Worm (Caenorhabditis elegans) whole organism, midembryonic: ENCODE measurements around the gene idpb-1.
"Not testable (repeated sequence)": the region's sequence is repeated elsewhere in the genome, so short reads cannot be mapped to it uniquely, and the experiment has no call there.

Experiments used
- cog-1 ChIP-seq: sonication (generic microtip); optimal IDR thresholded peaks from 2 replicates; lab custom pipeline; 2016; ENCODE audit warnings: missing genetic modification characterization, missing compliant biosample characterization
- flt-1 ChIP-seq: fragments of 200-800 bp; sonication (Bioruptor generic); IDR thresholded peaks from 2 replicates; pipeline ENCODE4 v1.3.6; 2022; ENCODE audit warnings: missing genetic modification characterization, missing compliant biosample characterization
- med-1 ChIP-seq: sonication (generic microtip); optimal IDR thresholded peaks from 2 replicates; lab custom pipeline; 2017; ENCODE audit warnings: missing genetic modification characterization, mild to moderate bottlenecking, missing compliant biosample characterization, antibody characterized with exemption, missing genetic modification reagents; ENCODE audit not compliant: insufficient read depth
- tab-1 ChIP-seq: fragments of 200-800 bp; sonication (Bioruptor generic); IDR thresholded peaks from 2 replicates; pipeline ENCODE4 v1.3.6; 2022; ENCODE audit warnings: missing genetic modification characterization, missing compliant biosample characterization
- ztf-23 ChIP-seq: fragments of 200-800 bp; sonication (Bioruptor generic); IDR thresholded peaks from 2 replicates; pipeline ENCODE4 v1.3.6; 2022; ENCODE audit warnings: missing genetic modification reagents, missing genetic modification characterization, missing compliant biosample characterization

ce11 chrII:5097463-5097862 lies 4.3 kb upstream of the idpb-1 start:
- TF ChIP-seq cog-1 (tag; lab: Kevin White, UChicago); med-1 (GFP tag; lab: Kevin White, UChicago): not testable (repeated sequence)
- peak; percentile 88 for TF ChIP-seq flt-1 (GFP tag; lab: Robert Waterston, UW)
- peak; percentile 98 for TF ChIP-seq ztf-23 (GFP tag; lab: Robert Waterston, UW)
- peak; percentile 85 for TF ChIP-seq tab-1 (GFP tag; lab: Robert Waterston, UW)
